Fruit fly (Drosophila melanogaster): ENCODE results near the gene CG32720.

CG32720 gene

DNA sequence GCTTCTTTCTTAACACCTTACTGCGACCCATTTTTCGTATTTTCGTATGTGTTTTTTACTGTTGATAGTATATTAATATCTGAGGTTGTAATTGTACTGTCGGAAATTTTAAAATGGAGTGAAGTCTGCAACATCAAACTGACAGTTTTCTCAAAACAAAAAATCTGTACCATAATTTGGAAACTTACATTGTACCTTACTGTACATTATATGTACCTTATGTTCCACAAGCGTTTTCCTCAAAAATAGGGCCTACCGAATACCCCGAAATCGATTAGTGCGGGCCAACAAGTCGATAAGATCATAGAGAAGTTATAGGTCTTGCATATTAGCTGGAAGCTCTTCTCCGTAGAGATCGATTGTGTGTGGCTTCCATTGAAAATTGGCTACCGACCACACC lies at the start of gene CG32720:
TSS of gene CG32720 (minus strand) at position 101 of the 400 bp plus-strand sequence.
- TF ChIP-seq Sin3A (optimal IDR thresholded peaks at IDR 0.05) (no peak), insv (optimal IDR thresholded peaks at IDR 0.05) (no peak), Myc (optimal IDR thresholded peaks at IDR 0.05) (no peak), h (optimal IDR thresholded peaks at IDR 0.05) (no peak), psq (optimal IDR thresholded peaks at IDR 0.05) (no peak), ttk (optimal IDR thresholded peaks at IDR 0.05) (no peak)

DNA sequence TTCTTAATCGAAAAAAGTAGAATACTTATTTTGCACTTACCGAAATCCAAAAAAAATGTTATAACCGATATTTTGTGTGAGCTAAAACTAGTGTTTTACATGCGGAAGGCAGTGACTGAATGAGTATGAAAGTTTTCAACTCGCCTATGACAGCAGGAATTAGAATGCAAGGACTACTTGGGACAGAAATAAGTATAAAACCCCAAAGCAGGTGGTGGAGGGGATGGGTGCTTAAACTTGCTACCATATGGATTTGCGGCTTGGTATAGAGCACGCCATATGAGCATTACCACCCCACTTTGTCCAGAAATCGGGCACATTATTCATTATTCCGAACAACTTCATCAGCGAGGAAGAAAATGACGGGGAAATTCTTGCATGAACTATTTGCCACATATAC lies 49.3 kb upstream of the CG32720 start, which contains the start of gene CG12689:
TSS of gene CG12689 (minus strand) at position 101 of the 400 bp plus-strand sequence.
- TF ChIP-seq Myc (optimal IDR thresholded peaks at IDR 0.05) (no peak), psq (optimal IDR thresholded peaks at IDR 0.05) (no peak), ttk (optimal IDR thresholded peaks at IDR 0.05) (no peak), insv (optimal IDR thresholded peaks at IDR 0.05) (no peak), h (optimal IDR thresholded peaks at IDR 0.05) (no peak), Sin3A (optimal IDR thresholded peaks at IDR 0.05) (no peak)

DNA sequence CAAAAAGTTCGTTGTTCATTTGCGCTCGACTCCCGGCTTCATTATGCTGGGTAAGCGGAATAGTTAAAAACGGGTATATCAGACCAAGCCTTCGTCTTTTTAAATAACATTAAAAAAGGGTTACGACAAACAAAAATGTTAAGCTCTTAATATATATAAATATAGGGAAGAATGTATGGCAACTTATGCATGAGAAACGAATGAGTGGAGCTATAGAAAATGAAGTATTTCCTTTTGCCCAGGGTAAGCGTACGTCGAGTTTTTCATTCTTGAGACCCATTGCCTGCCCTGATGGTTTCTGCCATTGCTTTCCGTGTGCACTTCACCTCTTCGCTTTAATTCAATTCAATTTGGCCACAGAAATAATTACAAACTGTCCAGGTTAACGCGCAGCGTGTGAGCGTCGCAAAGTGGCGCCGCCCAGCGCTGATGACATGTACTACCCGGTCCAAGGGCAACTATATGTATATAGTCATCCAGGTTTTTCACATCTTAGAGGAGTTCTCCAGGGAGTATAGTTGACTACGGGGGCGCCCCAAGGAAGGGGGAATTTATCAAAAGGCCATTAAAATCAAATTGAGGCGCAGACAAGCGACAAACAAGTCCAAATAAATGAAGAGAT lies 44.5 kb upstream of the CG32720 start:
- no peak for TF ChIP-seq insv (optimal IDR thresholded peaks at IDR 0.05)
- TF ChIP-seq psq (optimal IDR thresholded peaks at IDR 0.05): no peak
- no peak for TF ChIP-seq Myc (optimal IDR thresholded peaks at IDR 0.05)
- no peak for TF ChIP-seq Sin3A (optimal IDR thresholded peaks at IDR 0.05)

DNA sequence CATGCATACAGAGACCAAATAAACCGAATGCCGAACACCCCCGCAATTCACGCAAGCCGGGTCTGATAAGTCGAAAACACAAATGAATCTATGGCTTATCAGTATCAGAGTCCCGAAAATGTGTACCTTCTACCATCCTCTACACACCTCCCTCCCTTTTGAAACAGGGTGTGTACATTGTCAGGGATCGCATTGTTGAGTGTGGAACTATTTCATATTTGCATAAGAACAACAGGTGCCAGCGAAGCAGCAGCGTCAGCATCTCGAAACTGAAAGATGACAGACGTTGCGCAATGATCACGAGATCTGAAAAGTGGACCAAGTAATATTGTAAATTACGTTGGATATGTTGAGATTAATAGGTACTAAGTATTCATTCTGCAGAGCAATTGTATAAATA lies 43.1 kb upstream of the CG32720 start:
- TF ChIP-seq psq (optimal IDR thresholded peaks at IDR 0.05) (no peak), insv (optimal IDR thresholded peaks at IDR 0.05) (no peak), ttk (optimal IDR thresholded peaks at IDR 0.05) (no peak), Sin3A (optimal IDR thresholded peaks at IDR 0.05) (no peak), Myc (optimal IDR thresholded peaks at IDR 0.05) (no peak), h (optimal IDR thresholded peaks at IDR 0.05) (no peak)

DNA sequence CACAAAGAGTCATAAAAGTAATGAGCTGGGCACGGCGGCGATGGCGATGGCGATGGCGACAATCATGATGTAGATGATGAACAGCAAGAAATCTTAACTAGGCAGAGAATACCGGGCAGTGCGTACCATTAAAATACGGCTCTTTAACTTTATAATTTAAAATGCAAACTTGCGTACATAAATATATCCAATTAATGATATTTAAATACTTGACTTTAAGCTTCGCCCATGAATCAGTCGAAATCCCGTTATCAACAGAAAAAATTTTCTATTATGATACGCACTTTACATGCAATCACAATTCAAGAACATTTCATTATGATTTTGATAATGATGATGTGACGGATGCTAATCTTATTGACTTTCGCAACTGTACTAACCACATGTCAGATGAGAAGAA lies 42.3 kb upstream of the CG32720 start:
- no peak for TF ChIP-seq Myc (optimal IDR thresholded peaks at IDR 0.05)
- TF ChIP-seq insv (optimal IDR thresholded peaks at IDR 0.05): no peak
- no peak for TF ChIP-seq Sin3A (optimal IDR thresholded peaks at IDR 0.05)
- TF ChIP-seq h (optimal IDR thresholded peaks at IDR 0.05): no peak
- no peak for TF ChIP-seq ttk (optimal IDR thresholded peaks at IDR 0.05)

DNA sequence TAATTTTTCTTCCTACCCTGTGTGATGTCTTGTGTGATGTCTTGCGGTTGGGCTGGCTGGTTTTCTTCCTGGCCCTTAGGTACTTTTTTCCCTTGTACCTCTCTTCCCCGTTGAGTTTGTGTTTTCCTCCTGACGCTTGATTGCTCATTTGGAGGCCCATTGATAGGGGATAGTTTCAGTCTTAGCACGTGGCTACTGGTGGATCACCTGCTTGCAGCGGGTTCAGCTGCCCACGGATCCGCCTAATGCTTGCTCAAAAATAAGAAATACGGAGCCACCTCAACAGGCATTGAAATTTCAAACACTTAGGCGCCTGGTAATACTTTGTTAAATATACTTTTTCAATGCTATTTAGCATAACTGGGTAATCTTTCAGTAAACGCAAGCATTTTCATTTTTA lies 37.2 kb upstream of the CG32720 start, which contains the start of gene CG11369:
TSS of gene CG11369 (plus strand) at position 301 of the 400 bp plus-strand sequence.
- TF ChIP-seq h (optimal IDR thresholded peaks at IDR 0.05) (no peak), Sin3A (optimal IDR thresholded peaks at IDR 0.05) (no peak), psq (optimal IDR thresholded peaks at IDR 0.05) (no peak), insv (optimal IDR thresholded peaks at IDR 0.05) (no peak), ttk (optimal IDR thresholded peaks at IDR 0.05) (no peak), Myc (optimal IDR thresholded peaks at IDR 0.05) (no peak)

DNA sequence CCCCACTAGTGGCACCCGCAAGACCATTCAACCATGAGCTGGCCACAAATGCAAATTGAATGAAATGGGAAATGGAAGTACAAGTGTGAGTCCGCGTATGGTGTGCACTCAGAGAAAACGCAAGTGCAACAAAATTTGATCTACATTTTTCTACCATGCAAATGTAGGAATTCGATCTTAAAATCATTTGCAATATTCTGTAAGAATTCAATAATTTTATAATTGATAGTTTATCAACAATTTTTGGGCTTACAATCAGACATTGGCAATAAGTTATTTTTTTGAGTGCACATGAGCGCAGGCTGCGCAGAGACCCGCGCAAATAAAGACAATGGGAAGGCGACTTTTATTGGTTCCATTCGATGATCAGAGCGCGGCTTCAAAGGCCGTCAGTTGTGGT lies 34.4 kb upstream of the CG32720 start:
- TF ChIP-seq ttk (optimal IDR thresholded peaks at IDR 0.05) (no peak), Sin3A (optimal IDR thresholded peaks at IDR 0.05) (no peak), h (optimal IDR thresholded peaks at IDR 0.05) (no peak), insv (optimal IDR thresholded peaks at IDR 0.05) (no peak), psq (optimal IDR thresholded peaks at IDR 0.05) (no peak), Myc (optimal IDR thresholded peaks at IDR 0.05) (no peak)

DNA sequence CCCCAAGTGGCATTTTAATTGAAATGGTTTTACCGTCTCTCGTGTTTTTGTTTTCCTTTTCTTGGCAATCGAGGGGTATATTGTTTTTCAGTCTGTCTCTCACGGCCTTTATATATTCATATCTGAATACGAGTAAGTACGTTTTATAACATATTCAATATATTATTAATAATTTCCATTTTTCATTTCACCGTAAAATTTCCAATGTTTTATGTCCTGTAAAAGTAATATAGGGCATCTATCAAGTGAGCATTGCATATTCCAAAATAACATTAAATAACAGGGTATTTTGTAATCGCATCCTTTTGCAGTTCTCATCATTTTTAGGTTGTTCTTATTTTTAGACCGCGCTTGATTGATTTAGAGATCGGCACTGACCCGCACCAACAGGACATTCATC lies 32.9 kb upstream of the CG32720 start:
- TF ChIP-seq psq (optimal IDR thresholded peaks at IDR 0.05) (no peak), h (optimal IDR thresholded peaks at IDR 0.05) (no peak), ttk (optimal IDR thresholded peaks at IDR 0.05) (no peak), Sin3A (optimal IDR thresholded peaks at IDR 0.05) (no peak), Myc (optimal IDR thresholded peaks at IDR 0.05) (no peak), insv (optimal IDR thresholded peaks at IDR 0.05) (no peak)

DNA sequence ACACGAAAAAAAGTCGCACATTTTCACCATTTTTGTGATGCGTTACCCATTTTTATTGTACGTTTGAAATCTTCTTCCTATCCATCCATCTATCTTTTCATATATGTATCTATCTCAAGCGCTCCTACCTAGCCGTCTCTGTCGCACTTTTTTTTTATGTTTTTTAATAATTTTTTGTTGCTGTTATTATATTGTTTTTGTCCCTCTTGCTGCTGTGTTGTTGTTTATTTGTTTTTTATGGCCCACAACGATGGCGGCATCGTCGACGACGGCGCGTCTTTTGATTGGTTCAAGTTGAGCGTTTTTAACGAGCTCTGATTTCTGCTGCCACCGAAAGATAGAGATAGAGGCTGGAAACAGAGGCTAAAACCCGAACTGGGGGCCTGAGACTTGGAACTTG lies 31.6 kb upstream of the CG32720 start:
- TF ChIP-seq psq (optimal IDR thresholded peaks at IDR 0.05) (no peak), ttk (optimal IDR thresholded peaks at IDR 0.05) (no peak), Sin3A (optimal IDR thresholded peaks at IDR 0.05) (no peak), Myc (optimal IDR thresholded peaks at IDR 0.05) (no peak), h (optimal IDR thresholded peaks at IDR 0.05) (no peak), insv (optimal IDR thresholded peaks at IDR 0.05) (no peak)

DNA sequence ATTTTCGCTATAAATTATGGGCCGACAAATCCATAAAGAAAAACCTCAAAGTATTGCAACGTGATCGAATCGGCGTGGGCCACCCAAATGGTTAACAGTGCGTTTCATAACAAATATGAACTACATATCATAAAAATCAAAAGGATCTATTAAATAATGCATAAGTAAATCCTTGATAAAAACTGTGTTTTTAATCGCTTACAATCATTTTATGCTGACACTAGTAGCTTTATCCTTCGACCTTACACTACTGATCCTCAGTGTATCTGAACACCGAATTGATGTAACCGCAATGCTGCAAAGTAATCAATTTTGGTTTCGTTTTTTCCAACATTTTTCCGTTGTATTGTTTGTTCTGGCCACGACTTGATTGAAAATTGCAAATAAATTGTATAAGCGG lies 25.9 kb upstream of the CG32720 start:
- TF ChIP-seq ttk (optimal IDR thresholded peaks at IDR 0.05) (no peak), insv (optimal IDR thresholded peaks at IDR 0.05) (no peak), psq (optimal IDR thresholded peaks at IDR 0.05) (no peak), Sin3A (optimal IDR thresholded peaks at IDR 0.05) (no peak), h (optimal IDR thresholded peaks at IDR 0.05) (no peak), Myc (optimal IDR thresholded peaks at IDR 0.05) (no peak)

DNA sequence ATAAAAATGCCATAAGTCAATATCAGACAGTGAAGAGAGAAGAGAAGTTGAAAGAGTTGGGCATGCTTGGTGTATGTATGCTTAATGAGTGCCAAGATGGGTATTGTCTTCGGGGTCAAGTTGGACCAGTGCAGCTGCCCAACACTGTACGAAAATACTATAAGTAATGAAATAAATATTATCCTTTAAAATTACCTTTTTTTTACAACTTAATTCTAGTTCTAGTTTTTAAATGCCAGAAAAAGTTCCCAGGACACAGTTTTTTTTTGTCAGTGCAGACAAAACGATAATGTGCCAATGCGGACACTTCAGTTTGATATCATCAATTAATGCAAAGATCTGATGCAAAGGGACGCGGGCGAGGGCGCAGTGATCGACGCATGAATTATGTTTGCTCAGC lies 24.0 kb upstream of the CG32720 start:
- TF ChIP-seq Myc (optimal IDR thresholded peaks at IDR 0.05) (no peak), h (optimal IDR thresholded peaks at IDR 0.05) (no peak), Sin3A (optimal IDR thresholded peaks at IDR 0.05) (no peak), ttk (optimal IDR thresholded peaks at IDR 0.05) (no peak), insv (optimal IDR thresholded peaks at IDR 0.05) (no peak), psq (optimal IDR thresholded peaks at IDR 0.05) (no peak)

DNA sequence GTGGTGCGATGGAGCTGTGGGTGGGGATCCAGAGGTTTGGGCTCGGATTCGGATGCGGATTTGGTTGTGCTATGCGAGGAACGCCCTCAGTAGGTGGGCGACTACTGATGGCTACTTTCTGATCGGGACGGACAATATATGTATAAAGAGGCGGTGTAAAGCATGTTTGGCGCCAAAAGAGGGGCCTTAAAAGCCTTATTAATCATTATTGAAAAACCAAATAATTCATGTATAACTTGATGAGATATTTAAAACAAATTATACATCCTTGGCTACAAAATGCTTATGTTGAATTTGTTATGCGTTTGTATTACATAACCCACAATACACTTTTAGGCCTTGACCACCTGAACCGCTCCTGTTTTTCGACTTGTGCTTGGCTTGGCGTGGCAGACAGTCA lies 23.2 kb upstream of the CG32720 start:
- TF ChIP-seq psq (optimal IDR thresholded peaks at IDR 0.05) (no peak), insv (optimal IDR thresholded peaks at IDR 0.05) (no peak), ttk (optimal IDR thresholded peaks at IDR 0.05) (no peak), h (optimal IDR thresholded peaks at IDR 0.05) (no peak), Myc (optimal IDR thresholded peaks at IDR 0.05) (no peak), Sin3A (optimal IDR thresholded peaks at IDR 0.05) (no peak)

DNA sequence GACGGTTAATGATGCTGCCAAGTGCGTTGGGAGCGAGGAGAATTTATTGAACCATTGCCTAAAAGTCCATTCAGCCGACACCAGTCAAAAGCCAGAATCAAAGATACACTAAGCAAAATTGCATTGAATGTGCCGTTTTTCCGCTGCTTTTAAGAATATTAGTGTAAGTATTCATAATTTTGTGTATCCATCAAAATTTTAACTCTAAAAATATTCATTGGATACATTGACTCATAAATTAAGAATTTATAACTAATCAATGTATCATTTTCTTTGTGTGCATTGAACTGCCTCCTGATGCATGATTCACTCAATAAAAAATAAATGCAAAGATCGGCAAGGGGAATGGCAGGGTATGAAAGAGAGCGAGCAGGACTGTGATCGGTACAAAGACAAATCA lies 21.9 kb upstream of the CG32720 start:
- no peak for TF ChIP-seq ttk (optimal IDR thresholded peaks at IDR 0.05)
- TF ChIP-seq h (optimal IDR thresholded peaks at IDR 0.05): no peak
- TF ChIP-seq Myc (optimal IDR thresholded peaks at IDR 0.05): no peak
- TF ChIP-seq psq (optimal IDR thresholded peaks at IDR 0.05): no peak
- no peak for TF ChIP-seq insv (optimal IDR thresholded peaks at IDR 0.05)

Data from Kc167 (cell line).